Worm (Caenorhabditis elegans): ENCODE results near the gene irld-29.
"Not testable (repeated sequence)": the region's sequence is repeated elsewhere in the genome, so short reads cannot be mapped to it uniquely, and the experiment has no call there.

- not testable (repeated sequence) for TF ChIP-seq nhr-12, zag-1 (tag; optimal IDR thresholded peaks at IDR 0.05)
Observed at ce11 chrV:2322466-2322865, 16.0 kb downstream of the irld-29 start, which contains the start of gene pud-1.2.
